Fruit fly (Drosophila melanogaster) whole organism, embryonic: ENCODE data around the gene AnxB9.

Source experiments
- ATbp ChIP-seq: fragments of 200-800 bp; sonication (Bioruptor generic); optimal IDR thresholded peaks from 2 replicates; lab custom pipeline; 2017; ENCODE audit warnings: missing biosample characterization, mild to moderate bottlenecking, missing genetic modification characterization, missing genetic modification reagents
- Ada2b ChIP-seq: fragments of 200-800 bp; sonication (Bioruptor generic); IDR thresholded peaks from 2 replicates; pipeline ENCODE4 v1.3.6; 2022; ENCODE audit warnings: missing biosample characterization, missing genetic modification characterization
- Aef1 ChIP-seq: fragments of 200-800 bp; sonication (Bioruptor generic); IDR thresholded peaks from 3 replicates; pipeline ENCODE4 v1.3.6; 2022; ENCODE audit warnings: missing biosample characterization, missing genetic modification characterization
- CG10274 ChIP-seq: fragments of 200-800 bp; sonication (Bioruptor generic); optimal IDR thresholded peaks from 3 replicates; lab custom pipeline; 2017; ENCODE audit warnings: missing biosample characterization, mild to moderate bottlenecking, missing genetic modification characterization
- CG10565 ChIP-seq: fragments of 200-800 bp; sonication (Bioruptor generic); optimal IDR thresholded peaks from 3 replicates; lab custom pipeline; 2016; ENCODE audit warnings: missing biosample characterization, mild to moderate bottlenecking, missing genetic modification characterization
- CG10979 ChIP-seq: fragments of 200-800 bp; sonication (Bioruptor generic); optimal IDR thresholded peaks from 2 replicates; lab custom pipeline; 2018; ENCODE audit warnings: missing biosample characterization, mild to moderate bottlenecking, missing genetic modification characterization, moderate library complexity
- CG11085 ChIP-seq: fragments of 200-800 bp; sonication (Bioruptor generic); IDR thresholded peaks from 2 replicates; pipeline ENCODE4 v1.3.6; 2022; ENCODE audit warnings: missing biosample characterization, missing genetic modification characterization
- CG12104 ChIP-seq: fragments of 200-800 bp; sonication (Bioruptor generic); optimal IDR thresholded peaks from 3 replicates; lab custom pipeline; 2016; ENCODE audit warnings: missing biosample characterization, missing genetic modification characterization
- CG14441 ChIP-seq: fragments of 200-800 bp; sonication (Bioruptor generic); IDR thresholded peaks from 2 replicates; pipeline ENCODE4 v1.3.6; 2022; ENCODE audit warnings: missing biosample characterization, missing genetic modification characterization
- CG15011 ChIP-seq: fragments of 200-800 bp; sonication (Bioruptor generic); optimal IDR thresholded peaks from 3 replicates; lab custom pipeline; 2018; ENCODE audit warnings: missing biosample characterization, mild to moderate bottlenecking, missing genetic modification characterization
- CG18011 ChIP-seq: fragments of 200-800 bp; sonication (Bioruptor generic); optimal IDR thresholded peaks from 2 replicates; lab custom pipeline; 2017; ENCODE audit warnings: missing biosample characterization, missing genetic modification characterization, mild to moderate bottlenecking, moderate library complexity, missing genotype
- CG2202 ChIP-seq: fragments of 200-800 bp; sonication (Bioruptor generic); optimal IDR thresholded peaks from 2 replicates; lab custom pipeline; 2018; ENCODE audit warnings: missing biosample characterization, mild to moderate bottlenecking, missing genetic modification characterization
- CG2875 ChIP-seq: fragments of 200-800 bp; sonication (Bioruptor generic); optimal IDR thresholded peaks from 2 replicates; lab custom pipeline; 2017; ENCODE audit warnings: missing biosample characterization, mild to moderate bottlenecking, missing genetic modification characterization, missing genetic modification reagents
- CG2889 ChIP-seq: fragments of 200-800 bp; sonication (Bioruptor generic); IDR thresholded peaks from 3 replicates; pipeline ENCODE4 v1.3.6; 2022; ENCODE audit warnings: missing biosample characterization, missing genetic modification characterization
- CG33213 ChIP-seq: fragments of 200-800 bp; sonication (Bioruptor generic); optimal IDR thresholded peaks from 3 replicates; lab custom pipeline; 2016; ENCODE audit warnings: missing biosample characterization, missing genetic modification characterization
- CG3838 ChIP-seq: fragments of 200-800 bp; sonication (Bioruptor generic); optimal IDR thresholded peaks from 3 replicates; lab custom pipeline; 2016; ENCODE audit warnings: missing biosample characterization, missing genetic modification characterization
- CG3847 ChIP-seq: fragments of 200-800 bp; sonication (Bioruptor generic); IDR thresholded peaks from 2 replicates; pipeline ENCODE4 v1.3.6; 2022; ENCODE audit warnings: missing biosample characterization, missing genetic modification characterization
- CG5953 ChIP-seq: fragments of 200-800 bp; sonication (Bioruptor generic); IDR thresholded peaks from 2 replicates; pipeline ENCODE4 v1.3.6; 2022; ENCODE audit warnings: missing biosample characterization, missing genetic modification characterization
- CG6654 ChIP-seq: fragments of 200-800 bp; sonication (Bioruptor generic); optimal IDR thresholded peaks from 2 replicates; lab custom pipeline; 2017; ENCODE audit warnings: missing biosample characterization, mild to moderate bottlenecking, missing genetic modification characterization
- CG8290 ChIP-seq, 3 experiments: fragments of 200-800 bp; sonication (Bioruptor generic); optimal IDR thresholded peaks; 2 replicates each; lab custom pipeline; 2016 to 2019; ENCODE audit warnings: missing biosample characterization in 3 of 3, missing genetic modification characterization in 3 of 3, mild to moderate bottlenecking in 2 of 3, moderate library complexity in 1 of 3
- CG8924 ChIP-seq: fragments of 200-800 bp; optimal IDR thresholded peaks from 3 replicates; lab custom pipeline; 2019; ENCODE audit warnings: missing biosample characterization, mild to moderate bottlenecking, missing genetic modification characterization, moderate library complexity
- CG9437 ChIP-seq: fragments of 200-800 bp; sonication (Bioruptor generic); optimal IDR thresholded peaks from 2 replicates; lab custom pipeline; 2018; ENCODE audit warnings: missing biosample characterization, mild to moderate bottlenecking, missing genetic modification characterization
- HLH4C ChIP-seq: fragments of 200-800 bp; sonication (Bioruptor generic); IDR thresholded peaks from 3 replicates; pipeline ENCODE4 v1.3.6; 2022; ENCODE audit warnings: missing biosample characterization, missing genetic modification characterization; ENCODE audit not compliant: partially characterized antibody
- Hr3 ChIP-seq: fragments of 200-800 bp; sonication (Bioruptor generic); optimal IDR thresholded peaks from 3 replicates; lab custom pipeline; 2016; ENCODE audit warnings: missing biosample characterization, missing genetic modification characterization
- Hr51 ChIP-seq, 2 experiments: fragments of 200-800 bp; sonication (Bioruptor generic); optimal IDR thresholded peaks; 2 replicates in 1 of 2; 3 replicates in 1 of 2; lab custom pipeline; 2016 to 2018; ENCODE audit warnings: missing biosample characterization in 2 of 2, missing genetic modification characterization in 2 of 2, mild to moderate bottlenecking in 1 of 2, moderate library complexity in 1 of 2
- Hr78 ChIP-seq, 2 experiments: fragments of 200-800 bp in 1 of 2; fragments of >200 bp in 1 of 2; sonication (Bioruptor generic) in 1 of 2; optimal IDR thresholded peaks; 2 replicates each; lab custom pipeline; 2017 to 2019; ENCODE audit warnings: missing biosample characterization in 2 of 2, missing genetic modification characterization in 2 of 2, mild to moderate bottlenecking in 1 of 2, moderate library complexity in 1 of 2
- al ChIP-seq: fragments of 200-800 bp; sonication (Bioruptor generic); IDR thresholded peaks from 2 replicates; pipeline ENCODE4 v1.3.6; 2022; ENCODE audit warnings: missing biosample characterization, missing genetic modification characterization
- ato ChIP-seq: fragments of 200-800 bp; sonication (Bioruptor generic); IDR thresholded peaks from 2 replicates; pipeline ENCODE4 v1.3.6; 2022; ENCODE audit warnings: missing biosample characterization, missing genetic modification characterization; ENCODE audit not compliant: partially characterized antibody
- az2 ChIP-seq: fragments of 200-800 bp; sonication (Bioruptor generic); optimal IDR thresholded peaks from 3 replicates; lab custom pipeline; 2016; ENCODE audit warnings: missing biosample characterization, missing genetic modification characterization
- crol ChIP-seq: fragments of 200-800 bp; sonication (Bioruptor generic); IDR thresholded peaks from 2 replicates; pipeline ENCODE4 v1.3.6; 2022; ENCODE audit warnings: missing biosample characterization, missing genetic modification characterization
- dm ChIP-seq: fragments of 200-800 bp; sonication (Bioruptor generic); optimal IDR thresholded peaks from 3 replicates; lab custom pipeline; 2016; ENCODE audit warnings: missing biosample characterization, missing genetic modification characterization
- dmrt11E ChIP-seq: fragments of 200-800 bp; sonication (Bioruptor generic); optimal IDR thresholded peaks from 3 replicates; lab custom pipeline; 2018; ENCODE audit warnings: missing biosample characterization, mild to moderate bottlenecking, missing genetic modification characterization, moderate library complexity
- esg ChIP-seq: fragments of 200-800 bp; sonication (Bioruptor generic); conservative IDR thresholded peaks from 2 replicates; pipeline ENCODE4 v1.3.6; 2022; ENCODE audit warnings: missing biosample characterization, missing genetic modification characterization
- fru ChIP-seq: fragments of >200 bp; optimal IDR thresholded peaks from 2 replicates; lab custom pipeline; 2017
- gfzf ChIP-seq: fragments of 200-800 bp; sonication (Bioruptor generic); optimal IDR thresholded peaks from 2 replicates; lab custom pipeline; 2016; ENCODE audit warnings: missing biosample characterization, mild to moderate bottlenecking, missing genetic modification characterization, moderate library complexity
- hkb ChIP-seq, 2 experiments: fragments of 200-800 bp in 1 of 2; fragments of >200 bp in 1 of 2; sonication (Bioruptor generic) in 1 of 2; IDR thresholded peaks in 1 of 2; optimal IDR thresholded peaks in 1 of 2; 2 replicates each; pipeline versions ENCODE4 v1.3.6 to Lab custom; 2017 to 2022; ENCODE audit warnings: missing biosample characterization in 1 of 2, missing genetic modification characterization in 1 of 2
- inv ChIP-seq: fragments of 200-800 bp; sonication (Bioruptor generic); IDR thresholded peaks from 2 replicates; pipeline ENCODE4 v1.3.6; 2022; ENCODE audit warnings: missing biosample characterization, missing genetic modification characterization; ENCODE audit not compliant: partially characterized antibody
- lbe ChIP-seq: fragments of 200-800 bp; sonication (Bioruptor generic); optimal IDR thresholded peaks from 2 replicates; lab custom pipeline; 2016; ENCODE audit warnings: missing biosample characterization, mild to moderate bottlenecking, missing genetic modification characterization
- lmd ChIP-seq: fragments of 200-800 bp; sonication (Bioruptor generic); IDR thresholded peaks from 2 replicates; pipeline ENCODE4 v1.3.6; 2022; ENCODE audit warnings: missing biosample characterization, missing genetic modification characterization
- org-1 ChIP-seq: fragments of 200-800 bp; sonication (Bioruptor generic); optimal IDR thresholded peaks from 2 replicates; lab custom pipeline; 2017; ENCODE audit warnings: missing biosample characterization, missing genetic modification characterization
- repo ChIP-seq: fragments of 200-800 bp; sonication (Bioruptor generic); optimal IDR thresholded peaks from 2 replicates; lab custom pipeline; 2016; ENCODE audit warnings: missing biosample characterization, missing genetic modification characterization
- sim ChIP-seq: fragments of 200-800 bp; sonication (Bioruptor generic); IDR thresholded peaks from 2 replicates; pipeline ENCODE4 v1.3.6; 2022; ENCODE audit warnings: missing biosample characterization, missing genetic modification characterization
- sr ChIP-seq: fragments of 200-800 bp; sonication (Bioruptor generic); IDR thresholded peaks from 3 replicates; pipeline ENCODE4 v1.3.6; 2022; ENCODE audit warnings: missing biosample characterization, missing genetic modification characterization
- stc ChIP-seq: fragments of 200-800 bp; sonication (Bioruptor generic); IDR thresholded peaks from 2 replicates; pipeline ENCODE4 v1.3.6; 2022; ENCODE audit warnings: missing biosample characterization, missing genetic modification characterization
- tap ChIP-seq: fragments of 200-800 bp; optimal IDR thresholded peaks from 3 replicates; lab custom pipeline; 2019; ENCODE audit warnings: missing biosample characterization, mild to moderate bottlenecking, missing genetic modification characterization, moderate library complexity
- tgo ChIP-seq: fragments of 200-800 bp; sonication (Bioruptor generic); IDR thresholded peaks from 3 replicates; pipeline ENCODE4 v1.3.6; 2022; ENCODE audit warnings: missing biosample characterization, missing genetic modification characterization
- vvl ChIP-seq: fragments of 200-800 bp; sonication (Bioruptor generic); IDR thresholded peaks from 2 replicates; pipeline ENCODE4 v1.3.6; 2022; ENCODE audit warnings: missing biosample characterization, missing genetic modification characterization
- wor ChIP-seq: fragments of 200-800 bp; sonication (Bioruptor generic); IDR thresholded peaks from 2 replicates; pipeline ENCODE4 v1.3.6; 2022; ENCODE audit warnings: missing biosample characterization, missing genetic modification characterization

The AnxB9 gene

DNA sequence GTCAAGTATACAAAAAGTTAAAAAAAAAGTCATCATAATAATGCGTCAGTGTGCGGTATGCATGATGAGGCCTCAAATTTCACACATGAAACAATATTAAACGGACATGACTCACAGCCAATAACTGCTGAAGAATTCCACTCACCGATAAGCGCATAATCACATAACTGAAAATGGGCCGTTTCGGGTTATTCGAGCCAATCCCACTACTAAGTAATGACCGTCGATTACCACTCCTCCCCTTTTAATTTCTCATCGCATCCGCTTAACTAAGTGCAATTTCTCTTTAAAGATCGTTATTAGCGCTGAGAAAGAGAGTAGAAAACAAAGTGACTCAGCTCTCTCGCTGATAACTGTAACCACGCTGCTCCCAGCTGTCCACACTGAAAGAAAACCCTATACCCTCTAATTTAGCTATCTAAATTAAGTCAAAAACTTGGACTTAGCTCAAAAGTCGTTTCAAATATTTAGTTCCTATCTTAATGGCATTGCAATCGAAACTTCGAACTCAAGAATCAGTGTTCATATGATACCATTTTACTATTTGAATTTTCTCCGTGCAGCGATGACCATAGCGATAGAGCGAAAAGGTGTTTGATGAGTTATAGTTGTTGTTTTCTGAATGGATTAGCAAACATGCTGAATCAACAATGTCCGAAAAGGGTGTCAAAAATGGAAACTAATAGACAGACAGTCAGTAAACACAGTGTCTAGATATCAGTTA lies 47.9 kb downstream of the AnxB9 start (continued):
- TF ChIP-seq CG3847 (GFP tag; lab: Robert Waterston, UW) (peak; percentile 78), hkb (optimal IDR thresholded peaks at IDR 0.05; lab: Kevin White, UChicago) (no peak), hkb (GFP tag; IDR thresholded peaks at IDR 0.05; lab: Robert Waterston, UW) (peak; percentile 94), gfzf (no peak), lbe (peak; percentile 52), HLH4C (GFP tag; lab: Robert Waterston, UW) (no peak), CG33213 (GFP tag; lab: Kevin White, UChicago) (peak; percentile 83), CG2202 (tag; lab: Kevin White, UChicago) (peak; percentile 70), az2 (peak; percentile 82), CG5953 (GFP tag; lab: Robert Waterston, UW) (peak; percentile 87), Hr51 (GFP tag; optimal IDR thresholded peaks at IDR 0.05; lab: Kevin White, UChicago) (peak; percentile 89 to 91), CG14441 (GFP tag; lab: Robert Waterston, UW) (peak; percentile 85), CG2889 (GFP tag; lab: Robert Waterston, UW) (peak; percentile 66; the same call in 2 of the 3 replicates), repo (GFP tag; lab: Kevin White, UChicago) (peak; percentile 87), Aef1 (peak; percentile 79), CG6654 (GFP tag; lab: Kevin White, UChicago) (peak; percentile 63), Hr3 (peak; percentile 80), esg (GFP tag; lab: Robert Waterston, UW) (peak; percentile 84), dmrt11E (tag; lab: Kevin White, UChicago) (peak; percentile 74), stc (GFP tag; lab: Robert Waterston, UW) (peak; percentile 91), ATbp (GFP tag; lab: Kevin White, UChicago) (peak; percentile 94), fru (lab: Kevin White, UChicago) (no peak), CG15011 (GFP tag; lab: Kevin White, UChicago) (no peak), CG10979 (peak; percentile 85), wor (GFP tag; lab: Robert Waterston, UW) (peak; percentile 77), crol (GFP tag; lab: Robert Waterston, UW) (no peak), CG10565 (GFP tag; lab: Kevin White, UChicago) (peak; percentile 15), Hr78 (GFP tag; optimal IDR thresholded peaks at IDR 0.05; lab: Kevin White, UChicago) (peak in 1 of 2 experiments; percentile 57), lmd (GFP tag; lab: Robert Waterston, UW) (peak; percentile 85), CG11085 (GFP tag; lab: Robert Waterston, UW) (peak; percentile 57; the same call in 1 of the 2 replicates), vvl (peak; percentile 93), CG18011 (GFP tag; lab: Kevin White, UChicago) (peak; percentile 75), sr (GFP tag; lab: Robert Waterston, UW) (peak; percentile 76; the same call in 2 of the 3 replicates), CG8924 (peak; percentile 90), ato (GFP tag; lab: Robert Waterston, UW) (no peak), sim (GFP tag; lab: Robert Waterston, UW) (peak; percentile 65; the same call in 1 of the 2 replicates), CG8290 (GFP tag; optimal IDR thresholded peaks at IDR 0.05; lab: Kevin White, UChicago) (peak; percentile 67), CG8290 (tag; optimal IDR thresholded peaks at IDR 0.05; lab: Kevin White, UChicago) (peak in 1 of 2 experiments; percentile 92), org-1 (peak; percentile 89), tap (tag; lab: Kevin White, UChicago) (peak; percentile 90), CG2875 (GFP tag; lab: Kevin White, UChicago) (peak; percentile 89), Ada2b (GFP tag; lab: Robert Waterston, UW) (peak; percentile 90), dm (GFP tag; lab: Kevin White, UChicago) (peak; percentile 81), tgo (GFP tag; lab: Robert Waterston, UW) (peak; percentile 85; the same call in 2 of the 3 replicates), CG10274 (peak; percentile 74), inv (GFP tag; lab: Robert Waterston, UW) (no peak), CG3838 (GFP tag; lab: Kevin White, UChicago) (peak; percentile 81), CG9437 (peak; percentile 76), CG12104 (peak; percentile 60), al (peak; percentile 73)
